Worm (Caenorhabditis elegans): Measurements from ENCODE around the gene Y41E3.13.

DNA sequence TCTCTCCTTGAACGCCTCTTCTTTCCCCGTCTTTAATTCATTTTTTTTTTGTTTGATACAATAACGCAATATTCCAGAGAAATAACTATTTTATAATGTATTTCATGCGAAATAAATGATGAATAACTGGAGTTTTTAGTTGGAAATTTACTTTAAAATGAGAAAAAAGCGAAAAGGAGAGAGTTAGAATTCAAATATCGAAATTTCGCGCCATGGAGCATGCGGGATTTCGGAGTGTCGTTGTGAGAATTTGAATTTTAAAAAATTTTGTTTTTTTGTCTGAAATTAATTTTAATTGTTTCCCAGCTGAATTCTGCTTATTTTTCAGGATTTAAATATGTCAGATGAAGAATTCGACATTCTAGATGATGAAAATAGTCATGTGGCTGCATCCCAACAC, 32.7 kb upstream of the Y41E3.13 start, which contains the start of gene fcd-2:
- TF ChIP-seq ceh-13 (GFP tag; optimal IDR thresholded peaks at IDR 0.05) (no peak), ama-1 (optimal IDR thresholded peaks at IDR 0.05) (no peak), hnd-1 (tag; optimal IDR thresholded peaks at IDR 0.05) (no peak), tbx-37 (GFP tag; conservative IDR thresholded peaks at IDR 0.05) (no peak), ceh-36 (tag; optimal IDR thresholded peaks at IDR 0.05) (no peak), flt-1 (GFP tag; IDR thresholded peaks at IDR 0.05) (no peak), ets-7 (tag; optimal IDR thresholded peaks at IDR 0.05) (no peak), aly-1 (tag; optimal IDR thresholded peaks at IDR 0.05) (no peak), B0310.2 (tag; optimal IDR thresholded peaks at IDR 0.05) (no peak), sea-1 (GFP tag; conservative IDR thresholded peaks at IDR 0.05) (no peak), pes-1 (GFP tag; IDR thresholded peaks at IDR 0.05) (no peak)

Data from whole organism, early embryonic.